Worm (Caenorhabditis elegans) whole organism, L4 larva: ENCODE measurements around the gene elc-1.

ENCODE experiments used
- F49E8.2 ChIP-seq: sonication (generic microtip); optimal IDR thresholded peaks from 2 replicates; lab custom pipeline; 2016; ENCODE audit warnings: missing compliant biosample characterization, mild to moderate bottlenecking, missing genetic modification characterization, borderline replicate concordance
- lin-38 ChIP-seq: fragments of 200-800 bp; sonication (Bioruptor generic); IDR thresholded peaks from 2 replicates; pipeline ENCODE4 v1.3.6; 2022; ENCODE audit warnings: missing genetic modification reagents, missing genetic modification characterization, missing compliant biosample characterization
- mxl-3 ChIP-seq: fragments of 200-800 bp; sonication (Bioruptor generic); optimal IDR thresholded peaks from 2 replicates; lab custom pipeline; 2018; ENCODE audit warnings: mild to moderate bottlenecking, missing genetic modification characterization, missing compliant biosample characterization
- pqm-1 ChIP-seq: sonication (generic microtip); optimal IDR thresholded peaks from 2 replicates; lab custom pipeline; 2017; ENCODE audit warnings: missing biosample characterization, missing genetic modification characterization
- snpc-4 ChIP-seq: fragments of 150-350 bp; optimal IDR thresholded peaks from 2 replicates; lab custom pipeline; 2014; ENCODE audit warnings: missing biosample characterization, missing genetic modification characterization
- unc-62 ChIP-seq, 3 experiments: fragments of 150-350 bp in 1 of 3; sonication (generic microtip); optimal IDR thresholded peaks in 2 of 3; peaks in 1 of 3; 1 replicate in 1 of 3; 2 replicates in 2 of 3; lab custom pipeline; 2014 to 2017; ENCODE audit warnings: missing biosample characterization in 3 of 3, missing genetic modification characterization in 3 of 3, missing genetic modification reagents in 3 of 3, missing genotype in 1 of 3
- zag-1 ChIP-seq: fragments of 150-350 bp; optimal IDR thresholded peaks from 2 replicates; lab custom pipeline; 2014; ENCODE audit warnings: missing biosample characterization, missing genetic modification characterization
- ztf-11 ChIP-seq: fragments of 150-350 bp; optimal IDR thresholded peaks from 2 replicates; lab custom pipeline; 2014; ENCODE audit warnings: missing biosample characterization, missing genetic modification characterization

DNA sequence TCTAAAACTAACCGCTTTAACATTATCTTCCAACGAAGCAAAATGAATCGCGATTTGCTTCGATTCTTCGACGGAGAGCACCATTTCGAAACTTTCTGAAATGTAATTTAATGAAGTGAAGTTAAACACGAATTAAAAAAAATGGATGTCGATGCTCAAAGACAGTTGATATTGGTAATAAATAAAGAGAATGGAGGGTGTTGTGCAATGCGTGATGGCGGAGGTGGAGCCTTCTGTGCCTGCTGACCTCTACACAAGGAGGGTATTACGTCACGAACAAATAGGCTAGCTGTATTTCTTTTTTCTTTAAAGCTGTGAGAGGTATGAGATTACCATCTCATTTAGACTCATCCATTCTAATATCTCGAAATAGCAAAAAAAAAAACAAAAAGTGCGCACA, 38.7 kb upstream of the elc-1 start, which contains the start of gene Y82E9BR.17:
- TF ChIP-seq ztf-11 (tag; lab: Kevin White, UChicago) (no peak), lin-38 (GFP tag; lab: Robert Waterston, UW) (no peak), snpc-4 (tag; lab: Kevin White, UChicago) (no peak), pqm-1 (no peak), mxl-3 (GFP tag; lab: Kevin White, UChicago) (no peak), F49E8.2 (tag; lab: Kevin White, UChicago) (no peak), unc-62 (GFP tag; optimal IDR thresholded peaks at IDR 0.05 in 1 of 2; lab: Kevin White, UChicago) (no peak), unc-62 (tag; optimal IDR thresholded peaks at IDR 0.05; lab: Kevin White, UChicago) (no peak), zag-1 (tag; lab: Kevin White, UChicago) (no peak)
